Worm (Caenorhabditis elegans): ENCODE data around the gene ostb-1.
A peak's percentile ranks its signal among the peaks of the same experiment; 100 is the strongest.

Gene ostb-1

DNA sequence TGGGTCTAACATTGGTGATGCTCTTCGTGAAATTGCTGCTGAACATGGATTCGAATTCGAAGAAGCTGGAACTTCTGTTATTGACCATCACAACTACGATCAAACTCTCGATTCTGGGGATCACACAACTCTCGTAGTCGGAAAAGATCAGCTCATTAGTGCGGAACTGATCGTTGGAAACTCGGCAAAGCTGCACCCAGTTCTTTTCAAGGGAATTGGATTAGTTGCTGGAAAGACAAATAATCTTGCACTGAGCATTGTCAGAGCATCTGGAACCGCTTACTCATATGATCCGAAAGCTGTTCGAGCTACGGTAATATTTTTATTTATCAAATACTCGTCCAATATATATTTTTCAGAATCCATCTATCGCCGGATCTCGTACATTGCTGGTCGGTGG, 585 bp downstream of the ostb-1 start:
- TF ChIP-seq tbx-9 (tag; optimal IDR thresholded peaks at IDR 0.05; ENCODE audit: borderline replicate concordance) (no peak), Y67H2A.10 (GFP tag; conservative IDR thresholded peaks at IDR 0.05) (no peak), lir-1 (GFP tag; conservative IDR thresholded peaks at IDR 0.05) (no peak), D2030.7 (GFP tag; IDR thresholded peaks at IDR 0.05) (no peak), Y53G8AR.9 (GFP tag; conservative IDR thresholded peaks at IDR 0.05) (no peak), bed-2 (GFP tag; IDR thresholded peaks at IDR 0.05) (no peak), sptf-2 (GFP tag; optimal IDR thresholded peaks at IDR 0.05) (no peak), snpc-4 (GFP tag; optimal IDR thresholded peaks at IDR 0.05) (no peak), snpc-4 (tag; optimal IDR thresholded peaks at IDR 0.05) (no peak), ccch-3 (GFP tag; optimal IDR thresholded peaks at IDR 0.05) (no peak)

DNA sequence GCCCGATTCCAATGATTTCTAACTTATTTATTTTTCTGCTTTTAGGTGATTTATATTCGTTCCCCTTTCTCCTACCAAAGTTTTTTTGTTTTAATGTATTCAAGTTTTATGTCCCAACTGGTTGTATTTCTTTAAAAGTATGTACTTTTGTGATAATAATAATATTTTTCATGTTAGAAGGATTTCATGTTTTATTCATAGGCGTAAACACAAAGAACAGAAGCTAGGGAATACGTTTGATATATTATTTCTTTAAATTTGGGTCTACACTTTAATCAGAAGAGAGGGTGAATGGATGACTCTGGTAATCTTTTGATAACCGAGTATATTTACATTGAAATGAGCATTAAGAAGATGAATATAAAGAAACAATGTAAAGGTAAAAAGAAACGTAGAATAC, 1.8 kb downstream of the ostb-1 start:
- TF ChIP-seq atf-7 (tag; optimal IDR thresholded peaks at IDR 0.05) (no peak), repo-1 (tag; optimal IDR thresholded peaks at IDR 0.05) (no peak), mcd-1 (GFP tag; IDR thresholded peaks at IDR 0.05) (no peak; the same call in 1 of the 2 replicates), somi-1 (GFP tag; optimal IDR thresholded peaks at IDR 0.05) (no peak), attf-3 (GFP tag; conservative IDR thresholded peaks at IDR 0.05) (no peak), Y95B8A.8 (GFP tag; IDR thresholded peaks at IDR 0.05) (0 out of 2 replicates have a peak, but pooled peaks have one; percentile 65), B0035.1 (tag; optimal IDR thresholded peaks at IDR 0.05) (peak; percentile 4), him-1 (tag; optimal IDR thresholded peaks at IDR 0.05) (peak; percentile 80), dpff-1 (tag; optimal IDR thresholded peaks at IDR 0.05) (peak; percentile 33), F33H1.4 (GFP tag; IDR thresholded peaks at IDR 0.05) (0 out of 2 replicates have a peak, but pooled peaks have one; percentile 21), lin-26 (GFP tag; IDR thresholded peaks at IDR 0.05) (peak; percentile 68), cebp-2 (GFP tag; IDR thresholded peaks at IDR 0.05) (0 out of 2 replicates have a peak, but pooled peaks have one; percentile 33), madf-3 (GFP tag; IDR thresholded peaks at IDR 0.05) (0 out of 2 replicates have a peak, but pooled peaks have one; percentile 7), unc-130 (GFP tag; optimal IDR thresholded peaks at IDR 0.05) (peak; percentile 76), Y56A3A.18 (GFP tag; IDR thresholded peaks at IDR 0.05) (no peak), cebp-1 (GFP tag; IDR thresholded peaks at IDR 0.05) (no peak), cebp-1 (tag; optimal IDR thresholded peaks at IDR 0.05) (peak; percentile 6), madf-6 (GFP tag; IDR thresholded peaks at IDR 0.05) (peak; percentile 54), egl-18 (GFP tag; IDR thresholded peaks at IDR 0.05) (no peak), unc-62 (GFP tag; optimal IDR thresholded peaks at IDR 0.05) (no peak), aptf-3 (GFP tag; IDR thresholded peaks at IDR 0.05) (no peak), let-526 (GFP tag; IDR thresholded peaks at IDR 0.05) (no peak), lin-54 (GFP tag; optimal IDR thresholded peaks at IDR 0.05) (peak; percentile 1), athp-1 (tag; optimal IDR thresholded peaks at IDR 0.05) (no peak), rcor-1 (GFP tag; IDR thresholded peaks at IDR 0.05) (no peak), C06A6.2 (GFP tag; conservative IDR thresholded peaks at IDR 0.05) (no peak), nhr-27 (tag; optimal IDR thresholded peaks at IDR 0.05) (peak; percentile 59), hmg-1.2 (GFP tag; IDR thresholded peaks at IDR 0.05) (no peak), ceh-27 (GFP tag; optimal IDR thresholded peaks at IDR 0.05) (no peak), lin-40 (tag; optimal IDR thresholded peaks at IDR 0.05) (no peak), F10E7.11 (tag; optimal IDR thresholded peaks at IDR 0.05) (no peak), hrde-1 (tag; optimal IDR thresholded peaks at IDR 0.05; ENCODE audit: borderline replicate concordance) (peak; percentile 81), pbrm-1 (GFP tag; IDR thresholded peaks at IDR 0.05) (no peak), bed-2 (GFP tag; IDR thresholded peaks at IDR 0.05) (no peak), F22D6.2 (tag; optimal IDR thresholded peaks at IDR 0.05) (no peak), mxl-1 (tag; optimal IDR thresholded peaks at IDR 0.05) (no peak), rec-8 (tag; optimal IDR thresholded peaks at IDR 0.05) (peak in 1 of 2 experiments; percentile 67), sptf-2 (GFP tag; optimal IDR thresholded peaks at IDR 0.05) (no peak), nfyb-1 (GFP tag; IDR thresholded peaks at IDR 0.05) (no peak), lsl-1 (GFP tag; optimal IDR thresholded peaks at IDR 0.05) (no peak)
